Fruit fly (Drosophila melanogaster): ENCODE measurements around the gene Eig71Ef.

Eig71Ef gene

DNA sequence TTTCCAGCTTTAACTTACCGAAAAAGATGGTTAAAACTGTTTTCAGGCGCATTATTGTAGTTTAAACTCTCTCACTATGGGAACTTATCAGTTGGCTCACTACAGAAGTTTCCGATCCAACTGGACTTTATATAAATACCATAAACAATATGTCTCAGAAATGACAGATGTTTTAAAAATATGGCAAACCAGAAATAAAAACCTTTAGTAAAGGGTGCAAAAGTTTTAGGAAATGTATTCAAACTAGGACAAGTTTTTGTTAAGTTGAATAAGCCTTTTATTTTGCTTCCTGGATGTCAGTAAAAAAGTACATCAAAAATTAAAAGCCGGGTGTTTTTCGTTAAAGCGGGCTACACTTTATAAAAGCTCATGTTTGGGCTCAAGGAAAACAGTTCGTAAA, 7.6 kb downstream of the Eig71Ef start, which contains the start of the genes Eig71Ea and Eig71Eb:
Gene Eig71Ea, minus strand, starts transcription at position 101 of the 400 bp plus-strand sequence.
Gene Eig71Eb, plus strand, starts transcription at position 376 of the 400 bp plus-strand sequence.
- TF ChIP-seq usp (GFP tag; optimal IDR thresholded peaks at IDR 0.05) = no peak
- TF ChIP-seq Eip74EF (GFP tag; optimal IDR thresholded peaks at IDR 0.05) = no peak
- no peak for TF ChIP-seq ato (GFP tag; IDR thresholded peaks at IDR 0.05; ENCODE audit: partially characterized antibody)
- no peak for TF ChIP-seq al (GFP tag; IDR thresholded peaks at IDR 0.05)
- no peak for TF ChIP-seq dan (GFP tag; IDR thresholded peaks at IDR 0.05)
- TF ChIP-seq zfh1 (GFP tag; IDR thresholded peaks at IDR 0.05) = no peak
- TF ChIP-seq CG3065 (GFP tag; optimal IDR thresholded peaks at IDR 0.05) = no peak
- TF ChIP-seq Xbp1 (GFP tag; optimal IDR thresholded peaks at IDR 0.05) = no peak
- TF ChIP-seq Atf3 (GFP tag; optimal IDR thresholded peaks at IDR 0.05) = no peak
- no peak for TF ChIP-seq CG30403 (GFP tag; optimal IDR thresholded peaks at IDR 0.05)

dm6 chr3L:15647712-15648621, 9.2 kb downstream of the Eig71Ef start, which contains the start of the genes comm3 and CG43083:
comm3 (minus strand) TSS chr3L:15647762.
CG43083 (plus strand) TSS chr3L:15648571.
- TF ChIP-seq sob (GFP tag; IDR thresholded peaks at IDR 0.05) = no peak
- TF ChIP-seq CG17912 (GFP tag; optimal IDR thresholded peaks at IDR 0.05) = no peak
- TF ChIP-seq CG12942 (GFP tag; optimal IDR thresholded peaks at IDR 0.05) = no peak
- TF ChIP-seq CG17568 (GFP tag; optimal IDR thresholded peaks at IDR 0.05) = peak; percentile 15
- TF ChIP-seq E2f1 (GFP tag; IDR thresholded peaks at IDR 0.05) = no peak
- TF ChIP-seq sima (GFP tag; optimal IDR thresholded peaks at IDR 0.05) = no peak
- TF ChIP-seq CG5180 (GFP tag; optimal IDR thresholded peaks at IDR 0.05) = no peak
- peak; percentile 52 for TF ChIP-seq sens (GFP tag)
- TF ChIP-seq B-H1 (GFP tag; IDR thresholded peaks at IDR 0.05) = no peak
- TF ChIP-seq Taf1 (GFP tag; IDR thresholded peaks at IDR 0.05) = no peak
- no peak for TF ChIP-seq CG10462 (GFP tag; optimal IDR thresholded peaks at IDR 0.05)
- peak; percentile 31 for TF ChIP-seq CG6813 (GFP tag; optimal IDR thresholded peaks at IDR 0.05)
- TF ChIP-seq CG11695 (GFP tag; IDR thresholded peaks at IDR 0.05) = no peak
- TF ChIP-seq nom (GFP tag; optimal IDR thresholded peaks at IDR 0.05) = no peak
- TF ChIP-seq pita (GFP tag; optimal IDR thresholded peaks at IDR 0.05) = no peak
- TF ChIP-seq CG3847 (GFP tag; IDR thresholded peaks at IDR 0.05) = no peak
- TF ChIP-seq Oli (tag; optimal IDR thresholded peaks at IDR 0.05) = no peak
- peak; percentile 85 for TF ChIP-seq sd (tag; optimal IDR thresholded peaks at IDR 0.05)
- no peak for TF ChIP-seq pzg (GFP tag; optimal IDR thresholded peaks at IDR 0.05)

- TF ChIP-seq Deaf1 (tag; optimal IDR thresholded peaks at IDR 0.05) (no peak), CG18262 (tag; optimal IDR thresholded peaks at IDR 0.05) (peak; percentile 10), CG6254 (GFP tag; optimal IDR thresholded peaks at IDR 0.05) (no peak), CG1529 (GFP tag; optimal IDR thresholded peaks at IDR 0.05) (no peak), Ets65A (GFP tag) (peak; percentile 17), Trl (optimal IDR thresholded peaks at IDR 0.05) (no peak), Trl (GFP tag; optimal IDR thresholded peaks at IDR 0.05) (no peak), CG17186 (GFP tag; optimal IDR thresholded peaks at IDR 0.05) (no peak), CG12391 (tag; optimal IDR thresholded peaks at IDR 0.05) (peak; percentile 6), dm (GFP tag; optimal IDR thresholded peaks at IDR 0.05) (no peak), CG32532 (GFP tag; IDR thresholded peaks at IDR 0.05) (no peak), nmo (GFP tag; optimal IDR thresholded peaks at IDR 0.05) (no peak), sens (GFP tag) (peak; percentile 70), nom (GFP tag; optimal IDR thresholded peaks at IDR 0.05) (no peak), h (optimal IDR thresholded peaks at IDR 0.05) (no peak), Atf3 (GFP tag; optimal IDR thresholded peaks at IDR 0.05) (no peak), CG17612 (GFP tag; IDR thresholded peaks at IDR 0.05) (no peak), insv (GFP tag; optimal IDR thresholded peaks at IDR 0.05) (no peak), trem (tag; optimal IDR thresholded peaks at IDR 0.05) (peak; percentile 4), CG3163 (GFP tag; optimal IDR thresholded peaks at IDR 0.05) (no peak), CG14860 (GFP tag; IDR thresholded peaks at IDR 0.05; ENCODE audit: partially characterized antibody) (no peak), CG31365 (tag; optimal IDR thresholded peaks at IDR 0.05) (no peak)
Observed at dm6 chr3L:15646182-15646581, 11.0 kb downstream of the Eig71Ef start.

Measured in whole organism, embryonic.